Fruit fly (Drosophila melanogaster): ENCODE results near the gene CG31751.
A peak's percentile ranks its signal among the peaks of the same experiment; 100 is the strongest.

CG31751 gene

DNA sequence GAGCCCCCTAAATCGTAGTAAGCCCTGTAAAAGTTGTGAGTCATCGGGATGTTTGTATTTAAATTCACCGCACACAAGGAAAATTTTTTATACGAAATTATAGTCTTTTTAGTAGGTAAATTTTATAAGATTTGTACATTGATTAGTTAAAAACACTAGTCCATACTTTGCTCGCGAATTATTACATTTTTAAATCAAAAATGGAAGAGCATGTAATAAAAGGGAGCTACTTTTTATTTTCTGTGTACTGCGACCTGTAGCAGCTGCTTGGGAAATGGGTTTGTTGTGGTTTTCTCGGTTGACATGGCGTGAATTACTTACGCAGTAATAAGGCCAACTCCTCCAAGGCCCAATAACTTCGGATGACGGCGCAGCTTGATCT is 17.7 kb downstream of the CG31751 start (continued):
- no peak for TF ChIP-seq Hr3 (GFP tag; optimal IDR thresholded peaks at IDR 0.05)
- TF ChIP-seq kay (GFP tag; optimal IDR thresholded peaks at IDR 0.05) = no peak
- TF ChIP-seq oc (tag; optimal IDR thresholded peaks at IDR 0.05) = no peak
- TF ChIP-seq run (tag; optimal IDR thresholded peaks at IDR 0.05) = no peak
- no peak for TF ChIP-seq CG7928 (GFP tag; optimal IDR thresholded peaks at IDR 0.05)
- no peak for TF ChIP-seq D19B (GFP tag; optimal IDR thresholded peaks at IDR 0.05)
- TF ChIP-seq CG15479 (GFP tag; optimal IDR thresholded peaks at IDR 0.05) = no peak
- peak; percentile 3 for TF ChIP-seq CG15269 (tag; optimal IDR thresholded peaks at IDR 0.05)
- no peak for TF ChIP-seq YL-1 (GFP tag; optimal IDR thresholded peaks at IDR 0.05)
- TF ChIP-seq chinmo (GFP tag; IDR thresholded peaks at IDR 0.05; ENCODE audit: partially characterized antibody) = no peak
- TF ChIP-seq D (optimal IDR thresholded peaks at IDR 0.05) = no peak
- no peak for TF ChIP-seq D (GFP tag; optimal IDR thresholded peaks at IDR 0.05)
- no peak for TF ChIP-seq btn (GFP tag; optimal IDR thresholded peaks at IDR 0.05)
- TF ChIP-seq CG3407 (GFP tag; optimal IDR thresholded peaks at IDR 0.05) = no peak
- no peak for TF ChIP-seq Chrac-16 (GFP tag; optimal IDR thresholded peaks at IDR 0.05)
- TF ChIP-seq gce (GFP tag; IDR thresholded peaks at IDR 0.05) = no peak
- TF ChIP-seq CG4328 (GFP tag; optimal IDR thresholded peaks at IDR 0.05) = no peak
- peak; percentile 16 for TF ChIP-seq Hmr (GFP tag; optimal IDR thresholded peaks at IDR 0.05)
- TF ChIP-seq amos (GFP tag; IDR thresholded peaks at IDR 0.05; ENCODE audit: partially characterized antibody) = no peak
- TF ChIP-seq CG12236 (GFP tag; optimal IDR thresholded peaks at IDR 0.05) = no peak
- TF ChIP-seq CHES-1-like (GFP tag; optimal IDR thresholded peaks at IDR 0.05) = no peak
- no peak for TF ChIP-seq CG5245 (GFP tag; optimal IDR thresholded peaks at IDR 0.05)
- no peak for TF ChIP-seq exex (tag; optimal IDR thresholded peaks at IDR 0.05)
- no peak for TF ChIP-seq Atf-2 (GFP tag; optimal IDR thresholded peaks at IDR 0.05)
- no peak for TF ChIP-seq CG1832 (GFP tag; optimal IDR thresholded peaks at IDR 0.05)
- no peak for TF ChIP-seq CG6175 (GFP tag; IDR thresholded peaks at IDR 0.05)
- TF ChIP-seq pfk (GFP tag; optimal IDR thresholded peaks at IDR 0.05) = no peak
- TF ChIP-seq CG13296 (GFP tag; optimal IDR thresholded peaks at IDR 0.05) = no peak
- TF ChIP-seq Atf3 (GFP tag; optimal IDR thresholded peaks at IDR 0.05) = no peak
- TF ChIP-seq CG14014 (GFP tag; IDR thresholded peaks at IDR 0.05) = peak; percentile 37; the same call in 1 of the 2 replicates
- TF ChIP-seq bowl (GFP tag; IDR thresholded peaks at IDR 0.05) = no peak
- TF ChIP-seq Neu2 (GFP tag; optimal IDR thresholded peaks at IDR 0.05; ENCODE audit: borderline replicate concordance) = no peak
- no peak for TF ChIP-seq ranshi (GFP tag; IDR thresholded peaks at IDR 0.05)
- TF ChIP-seq stwl (tag; optimal IDR thresholded peaks at IDR 0.05) = no peak
- no peak for TF ChIP-seq Side (GFP tag; optimal IDR thresholded peaks at IDR 0.05)
- no peak for TF ChIP-seq onecut (GFP tag; IDR thresholded peaks at IDR 0.05)
- TF ChIP-seq CG7556 (GFP tag; optimal IDR thresholded peaks at IDR 0.05) = peak; percentile 24
- TF ChIP-seq Spps (tag; optimal IDR thresholded peaks at IDR 0.05) = no peak
- TF ChIP-seq Mes4 (GFP tag; optimal IDR thresholded peaks at IDR 0.05) = no peak
- TF ChIP-seq kah (GFP tag; optimal IDR thresholded peaks at IDR 0.05) = no peak
- no peak for TF ChIP-seq zen (tag; optimal IDR thresholded peaks at IDR 0.05)
- TF ChIP-seq CG13894 (tag; optimal IDR thresholded peaks at IDR 0.05) = no peak
- no peak for TF ChIP-seq CG15073 (GFP tag; optimal IDR thresholded peaks at IDR 0.05)
- no peak for TF ChIP-seq fru (optimal IDR thresholded peaks at IDR 0.05)
- peak; percentile 24 for TF ChIP-seq CG13775 (GFP tag; optimal IDR thresholded peaks at IDR 0.05)
- TF ChIP-seq fu2 (GFP tag; optimal IDR thresholded peaks at IDR 0.05) = no peak
- no peak for TF ChIP-seq sd (tag; optimal IDR thresholded peaks at IDR 0.05)
- TF ChIP-seq Ravus (GFP tag; IDR thresholded peaks at IDR 0.05) = no peak
- no peak for TF ChIP-seq CrebB (tag; optimal IDR thresholded peaks at IDR 0.05)
- 0 out of 2 replicates have a peak, but pooled peaks have one; percentile 26 for TF ChIP-seq al (GFP tag; IDR thresholded peaks at IDR 0.05)
- no peak for TF ChIP-seq CG2129 (GFP tag; IDR thresholded peaks at IDR 0.05; ENCODE audit: partially characterized antibody)
- no peak for TF ChIP-seq mirr (GFP tag; optimal IDR thresholded peaks at IDR 0.05)

All from whole organism, embryonic.